Worm (Caenorhabditis elegans): ENCODE data around the gene srx-88.

The srx-88 gene

DNA sequence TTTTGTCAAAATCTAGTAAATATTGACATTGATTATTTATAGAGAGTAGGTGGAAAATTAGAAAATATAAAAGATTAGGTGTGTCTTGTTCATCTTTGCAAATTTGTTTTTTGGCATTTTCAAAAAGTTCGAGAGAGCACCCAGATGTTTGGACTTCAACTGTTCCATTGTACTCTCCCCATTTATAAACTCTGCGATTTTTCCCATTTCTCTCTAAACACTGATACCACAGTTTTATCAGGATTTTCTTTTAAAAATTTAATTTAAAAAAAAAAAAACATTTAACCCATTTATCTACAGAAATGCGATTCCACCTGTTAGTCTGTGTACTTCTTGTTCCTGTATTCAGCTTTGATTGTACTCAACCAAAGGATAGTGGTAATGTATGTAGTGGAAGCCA lies 29.7 kb downstream of the srx-88 start, which contains the start of gene tag-290:
Gene tag-290, plus strand, starts transcription at position 301 of the 400 bp plus-strand sequence.
- TF ChIP-seq chd-7 (tag; optimal IDR thresholded peaks at IDR 0.05) (no peak), tbp1 (GFP tag; optimal IDR thresholded peaks at IDR 0.05) (no peak), hsf-1 (GFP tag; IDR thresholded peaks at IDR 0.05) (no peak), zim-3 (tag; optimal IDR thresholded peaks at IDR 0.05) (no peak), Y67H2A.10 (GFP tag; conservative IDR thresholded peaks at IDR 0.05) (no peak), snpc-1.3 (tag; optimal IDR thresholded peaks at IDR 0.05; ENCODE audit: insufficient read depth) (no peak), somi-1 (GFP tag; optimal IDR thresholded peaks at IDR 0.05) (no peak), nfyb-1 (GFP tag; IDR thresholded peaks at IDR 0.05) (no peak), pha-4 (tag; optimal IDR thresholded peaks at IDR 0.05) (no peak), ztf-22 (GFP tag; optimal IDR thresholded peaks at IDR 0.05) (no peak), hrde-1 (tag; optimal IDR thresholded peaks at IDR 0.05; ENCODE audit: borderline replicate concordance) (no peak), snpc-3.4 (tag; optimal IDR thresholded peaks at IDR 0.05) (no peak), dpl-1 (GFP tag; optimal IDR thresholded peaks at IDR 0.05) (no peak), T26A5.8 (tag; optimal IDR thresholded peaks at IDR 0.05) (no peak), nhr-80 (tag; optimal IDR thresholded peaks at IDR 0.05) (no peak), F57A8.1 (GFP tag; optimal IDR thresholded peaks at IDR 0.05) (no peak), mel-28 (tag; optimal IDR thresholded peaks at IDR 0.05; ENCODE audit: borderline replicate concordance) (no peak), akir-1 (GFP tag; optimal IDR thresholded peaks at IDR 0.05) (no peak), B0261.1 (tag; optimal IDR thresholded peaks at IDR 0.05) (no peak)

DNA sequence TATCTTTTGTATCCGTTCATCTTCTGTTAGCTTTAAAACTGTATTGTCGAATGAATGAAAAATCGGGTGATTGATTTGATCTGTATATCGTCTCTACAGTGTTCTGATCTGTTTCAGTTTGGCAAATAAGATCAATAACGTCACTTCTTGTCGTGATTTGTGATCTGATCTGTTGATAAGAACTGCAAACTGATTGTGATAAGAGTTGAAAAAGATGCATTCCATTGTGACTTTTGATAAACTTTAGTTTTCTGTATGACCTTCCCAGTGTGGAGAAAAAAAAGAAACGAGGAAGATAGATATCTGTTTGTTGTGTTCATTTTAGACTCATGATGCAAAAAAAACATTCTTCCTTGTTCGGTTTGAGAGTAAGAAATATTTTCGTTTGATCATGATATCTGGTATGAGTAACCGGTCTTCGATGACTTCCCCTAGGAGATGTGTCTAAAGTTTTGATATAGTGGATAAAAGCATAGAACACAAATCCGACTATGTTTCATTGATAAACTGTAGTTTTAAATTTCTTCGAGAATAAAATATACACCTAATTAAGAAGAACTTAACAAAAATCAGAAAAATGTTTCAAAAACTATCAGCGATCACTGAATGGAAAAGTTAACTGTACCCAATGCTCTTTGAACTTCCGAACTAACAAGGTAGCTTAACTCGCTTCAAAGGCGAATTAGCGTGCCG lies 31.6 kb downstream of the srx-88 start:
- TF ChIP-seq ztf-26 (tag; optimal IDR thresholded peaks at IDR 0.05) (peak; percentile 41), attf-5 (GFP tag; optimal IDR thresholded peaks at IDR 0.05) (no peak), madf-6 (GFP tag; IDR thresholded peaks at IDR 0.05) (no peak), snpc-3.4 (tag; optimal IDR thresholded peaks at IDR 0.05) (no peak), zfh-2 (GFP tag; conservative IDR thresholded peaks at IDR 0.05) (no peak), madf-8 (GFP tag; conservative IDR thresholded peaks at IDR 0.05) (no peak), lin-35 (GFP tag; optimal IDR thresholded peaks at IDR 0.05) (no peak), nfya-2 (GFP tag; IDR thresholded peaks at IDR 0.05) (no peak), ama-1 (optimal IDR thresholded peaks at IDR 0.05) (no peak), ama-1 (GFP tag; optimal IDR thresholded peaks at IDR 0.05) (no peak), F22D6.2 (tag; optimal IDR thresholded peaks at IDR 0.05) (no peak), athp-1 (tag; optimal IDR thresholded peaks at IDR 0.05) (no peak), snpc-1.1 (tag; optimal IDR thresholded peaks at IDR 0.05; ENCODE audit: insufficient read depth) (no peak), B0261.1 (tag; optimal IDR thresholded peaks at IDR 0.05) (no peak), F57A8.1 (GFP tag; optimal IDR thresholded peaks at IDR 0.05) (no peak), nhr-80 (tag; optimal IDR thresholded peaks at IDR 0.05) (peak; percentile 38), ekl-4 (GFP tag; IDR thresholded peaks at IDR 0.05) (no peak), F37B4.10 (GFP tag; IDR thresholded peaks at IDR 0.05) (no peak), D2030.7 (GFP tag; IDR thresholded peaks at IDR 0.05) (no peak), cebp-2 (GFP tag; IDR thresholded peaks at IDR 0.05) (no peak), Y53G8AR.9 (GFP tag; conservative IDR thresholded peaks at IDR 0.05) (no peak), lin-40 (tag; optimal IDR thresholded peaks at IDR 0.05) (peak; percentile 40), F55B11.4 (tag; optimal IDR thresholded peaks at IDR 0.05; ENCODE audit: borderline replicate concordance, insufficient read depth) (no peak), somi-1 (GFP tag; optimal IDR thresholded peaks at IDR 0.05) (peak; percentile 53), chd-7 (tag; optimal IDR thresholded peaks at IDR 0.05) (no peak)

Data from whole organism, young adult.